Fruit fly (Drosophila melanogaster) whole organism, prepupa: Measurements from ENCODE around the gene Snx21.

ENCODE experiments used
- CG10631 ChIP-seq: fragments of 200-800 bp; sonication (Bioruptor generic); optimal IDR thresholded peaks from 2 replicates; lab custom pipeline; 2016; ENCODE audit warnings: missing biosample characterization, missing genetic modification characterization
- CG10669 ChIP-seq: fragments of 200-800 bp; sonication (Bioruptor generic); optimal IDR thresholded peaks from 3 replicates; lab custom pipeline; 2018; ENCODE audit warnings: missing biosample characterization, mild to moderate bottlenecking, missing genetic modification characterization, moderate library complexity
- CG11762 ChIP-seq: fragments of 200-800 bp; sonication (Bioruptor generic); optimal IDR thresholded peaks from 3 replicates; lab custom pipeline; 2016; ENCODE audit warnings: missing biosample characterization, missing genetic modification characterization; ENCODE audit not compliant: insufficient read depth
- CG15336 ChIP-seq: fragments of 200-800 bp; sonication (Bioruptor generic); IDR thresholded peaks from 2 replicates; pipeline ENCODE4 v1.3.6; 2022; ENCODE audit warnings: missing biosample characterization, missing genetic modification characterization
- CG16779 ChIP-seq: fragments of 200-800 bp; sonication (Bioruptor generic); optimal IDR thresholded peaks from 3 replicates; lab custom pipeline; 2017; ENCODE audit warnings: missing biosample characterization, mild to moderate bottlenecking, missing genetic modification characterization
- CG31627 ChIP-seq: fragments of 200-800 bp; sonication (Bioruptor generic); optimal IDR thresholded peaks from 3 replicates; lab custom pipeline; 2016; ENCODE audit warnings: missing biosample characterization, missing genetic modification characterization
- CG32006 ChIP-seq: fragments of 200-800 bp; sonication (Bioruptor generic); optimal IDR thresholded peaks from 3 replicates; lab custom pipeline; 2017; ENCODE audit warnings: missing biosample characterization, mild to moderate bottlenecking, missing genetic modification characterization
- CG34406 ChIP-seq: fragments of 200-800 bp; sonication (Bioruptor generic); optimal IDR thresholded peaks from 3 replicates; lab custom pipeline; 2016; ENCODE audit warnings: missing biosample characterization, missing genetic modification characterization
- CG4318 ChIP-seq: fragments of 200-800 bp; sonication (Bioruptor generic); optimal IDR thresholded peaks from 3 replicates; lab custom pipeline; 2017; ENCODE audit warnings: missing biosample characterization, mild to moderate bottlenecking, missing genetic modification characterization
- CG6163 ChIP-seq: fragments of 200-800 bp; sonication (Bioruptor generic); IDR thresholded peaks from 3 replicates; pipeline ENCODE4 v1.3.6; 2022; ENCODE audit warnings: missing biosample characterization, missing genetic modification characterization
- CG6276 ChIP-seq: fragments of 200-800 bp; sonication (Bioruptor generic); optimal IDR thresholded peaks from 2 replicates; lab custom pipeline; 2017; ENCODE audit warnings: missing biosample characterization, mild to moderate bottlenecking, missing genetic modification characterization
- CG6792 ChIP-seq: fragments of 200-800 bp; sonication (Bioruptor generic); optimal IDR thresholded peaks from 3 replicates; lab custom pipeline; 2016; ENCODE audit warnings: missing biosample characterization, missing genetic modification characterization
- CG8319 ChIP-seq: fragments of 200-800 bp; sonication (Bioruptor generic); optimal IDR thresholded peaks from 3 replicates; lab custom pipeline; 2016; ENCODE audit warnings: missing biosample characterization, missing genetic modification characterization
- CG8632 ChIP-seq: fragments of 200-800 bp; sonication (Bioruptor generic); optimal IDR thresholded peaks from 3 replicates; lab custom pipeline; 2016; ENCODE audit warnings: missing biosample characterization, missing genetic modification characterization
- Eip78C ChIP-seq: fragments of 200-800 bp; sonication (Bioruptor generic); peaks from one replicate; lab custom pipeline; 2016; ENCODE audit warnings: missing biosample characterization, missing genetic modification characterization
- Ets21C ChIP-seq: fragments of 200-800 bp; sonication (Bioruptor generic); optimal IDR thresholded peaks from 3 replicates; lab custom pipeline; 2016; ENCODE audit warnings: missing biosample characterization, missing genetic modification characterization
- Gug ChIP-seq: fragments of 200-800 bp; sonication (Bioruptor generic); IDR thresholded peaks from 2 replicates; pipeline ENCODE4 v1.3.6; 2022; ENCODE audit warnings: missing biosample characterization, missing genetic modification characterization
- Hr38 ChIP-seq: sonication (Bioruptor generic); optimal IDR thresholded peaks from 2 replicates; lab custom pipeline; 2016; ENCODE audit warnings: missing biosample characterization, missing genetic modification characterization
- Hr4 ChIP-seq: fragments of 200-800 bp; sonication (Bioruptor generic); optimal IDR thresholded peaks from 3 replicates; lab custom pipeline; 2016; ENCODE audit warnings: missing biosample characterization, missing genetic modification characterization
- Lpt ChIP-seq: fragments of 200-800 bp; sonication (Bioruptor generic); optimal IDR thresholded peaks from 3 replicates; lab custom pipeline; 2016; ENCODE audit warnings: missing biosample characterization, missing genetic modification characterization
- OdsH ChIP-seq: fragments of 200-800 bp; sonication (Bioruptor generic); optimal IDR thresholded peaks from 3 replicates; lab custom pipeline; 2016; ENCODE audit warnings: missing biosample characterization, missing genetic modification characterization
- achi ChIP-seq: fragments of 200-800 bp; sonication (Bioruptor generic); optimal IDR thresholded peaks from 3 replicates; lab custom pipeline; 2016; ENCODE audit warnings: missing biosample characterization, missing genetic modification characterization
- acj6 ChIP-seq: fragments of 200-800 bp; sonication (Bioruptor generic); optimal IDR thresholded peaks from 3 replicates; lab custom pipeline; 2016; ENCODE audit warnings: missing biosample characterization, missing genetic modification characterization
- cyc ChIP-seq: fragments of 200-800 bp; sonication (Bioruptor generic); optimal IDR thresholded peaks from 3 replicates; lab custom pipeline; 2016; ENCODE audit warnings: missing biosample characterization, missing genetic modification characterization
- dac ChIP-seq: fragments of 200-800 bp; sonication (Bioruptor generic); optimal IDR thresholded peaks from 2 replicates; lab custom pipeline; 2017; ENCODE audit warnings: missing biosample characterization, mild to moderate bottlenecking, missing genetic modification characterization
- dsx ChIP-seq: fragments of 200-800 bp; optimal IDR thresholded peaks from 3 replicates; lab custom pipeline; 2019; ENCODE audit warnings: missing biosample characterization, mild to moderate bottlenecking, missing genetic modification characterization, moderate library complexity; ENCODE audit not compliant: poor library complexity, severe bottlenecking
- eg ChIP-seq: fragments of 200-800 bp; sonication (Bioruptor generic); IDR thresholded peaks from 3 replicates; pipeline ENCODE4 v1.3.6; 2022; ENCODE audit warnings: missing biosample characterization, missing genetic modification characterization
- esn ChIP-seq: fragments of 200-800 bp; sonication (Bioruptor generic); optimal IDR thresholded peaks from 2 replicates; lab custom pipeline; 2016; ENCODE audit warnings: missing biosample characterization, mild to moderate bottlenecking, missing genetic modification characterization, moderate library complexity
- fd59A ChIP-seq: fragments of 200-800 bp; sonication (Bioruptor generic); optimal IDR thresholded peaks from 2 replicates; lab custom pipeline; 2017; ENCODE audit warnings: missing biosample characterization, mild to moderate bottlenecking, missing genetic modification characterization, missing genetic modification reagents
- fd85E ChIP-seq: fragments of 200-800 bp; sonication (Bioruptor generic); optimal IDR thresholded peaks from 3 replicates; lab custom pipeline; 2016; ENCODE audit warnings: missing biosample characterization, missing genetic modification characterization
- lz ChIP-seq: fragments of 200-800 bp; sonication (Bioruptor generic); optimal IDR thresholded peaks from 3 replicates; lab custom pipeline; 2016; ENCODE audit warnings: missing biosample characterization, missing genetic modification characterization
- spab ChIP-seq: fragments of 200-800 bp; sonication (Bioruptor generic); optimal IDR thresholded peaks from 2 replicates; lab custom pipeline; 2017; ENCODE audit warnings: missing biosample characterization, mild to moderate bottlenecking, missing genetic modification characterization, missing genetic modification reagents
- ss ChIP-seq, 2 experiments: fragments of 200-800 bp; sonication (Bioruptor generic); optimal IDR thresholded peaks; 2 replicates in 1 of 2; 3 replicates in 1 of 2; lab custom pipeline; 2017 to 2018; ENCODE audit warnings: mild to moderate bottlenecking in 2 of 2, missing biosample characterization in 2 of 2, missing genetic modification characterization in 2 of 2, moderate library complexity in 1 of 2
- svp ChIP-seq: fragments of 200-800 bp; sonication (Bioruptor generic); peaks from one replicate; lab custom pipeline; 2016; ENCODE audit warnings: missing biosample characterization, missing genetic modification characterization
- topi ChIP-seq: fragments of 200-800 bp; sonication (Bioruptor generic); optimal IDR thresholded peaks from 3 replicates; lab custom pipeline; 2016; ENCODE audit warnings: missing biosample characterization, missing genetic modification characterization

Gene Snx21

dm6 chr2L:2802527-2802926, 37.1 kb upstream of the Snx21 start (continued):
- TF ChIP-seq Gug (GFP tag; lab: Robert Waterston, UW) (no peak), CG6792 (no peak), CG8319 (GFP tag; lab: Kevin White, UChicago) (no peak), lz (GFP tag; lab: Kevin White, UChicago) (no peak), CG6276 (GFP tag; lab: Kevin White, UChicago) (peak; percentile 88), CG31627 (no peak), Hr4 (GFP tag; lab: Kevin White, UChicago) (peak; percentile 3), dac (GFP tag; lab: Kevin White, UChicago) (no peak), OdsH (GFP tag; lab: Kevin White, UChicago) (no peak), fd59A (GFP tag; lab: Kevin White, UChicago) (no peak), Ets21C (GFP tag; lab: Kevin White, UChicago) (no peak), ss (GFP tag; optimal IDR thresholded peaks at IDR 0.05; lab: Kevin White, UChicago) (peak; percentile 90 to 91), Lpt (GFP tag; lab: Kevin White, UChicago) (peak; percentile 10), CG32006 (GFP tag; lab: Kevin White, UChicago) (no peak), acj6 (GFP tag; lab: Kevin White, UChicago) (no peak), CG10631 (GFP tag; lab: Kevin White, UChicago) (no peak), dsx (GFP tag; lab: Kevin White, UChicago) (no peak)

- no peak for TF ChIP-seq CG6792
- TF ChIP-seq spab (GFP tag; lab: Kevin White, UChicago), result no peak
- TF ChIP-seq CG8632 (GFP tag; lab: Kevin White, UChicago), result no peak
- peak; percentile 91 for TF ChIP-seq svp (GFP tag; lab: Kevin White, UChicago)
- TF ChIP-seq, all 60 proteins: peak for 1
These were observed 35.7 kb upstream of the Snx21 start for dm6 chr2L:2800956-2801776.

- TF ChIP-seq Ets21C (GFP tag; lab: Kevin White, UChicago) (no peak), dsx (GFP tag; lab: Kevin White, UChicago) (peak; percentile 28), topi (GFP tag; lab: Kevin White, UChicago) (no peak), CG6163 (GFP tag; lab: Robert Waterston, UW) (peak; percentile 51; the same call in 1 of the 3 replicates), CG16779 (tag; lab: Kevin White, UChicago) (no peak), Hr38 (GFP tag; lab: Kevin White, UChicago) (no peak), svp (GFP tag; lab: Kevin White, UChicago) (peak; percentile 28), Eip78C (GFP tag; lab: Kevin White, UChicago) (peak; percentile 66), Hr4 (GFP tag; lab: Kevin White, UChicago) (peak; percentile 8), ss (GFP tag; optimal IDR thresholded peaks at IDR 0.05; lab: Kevin White, UChicago) (no peak), CG15336 (GFP tag; lab: Robert Waterston, UW) (peak; percentile 18; the same call in 1 of the 2 replicates), CG31627 (no peak), eg (0 out of 3 replicates have a peak, but pooled peaks have one; percentile 13), CG10669 (no peak), CG6276 (GFP tag; lab: Kevin White, UChicago) (no peak)
These were observed 34.5 kb upstream of the Snx21 start, which contains the start of gene Syt1 for dm6 chr2L:2799909-2800478. Gene Syt1, minus strand, starts transcription at chr2L:2799979.

dm6 chr2L:2797186-2797585, 31.7 kb upstream of the Snx21 start:
- no peak for TF ChIP-seq CG6276 (GFP tag; lab: Kevin White, UChicago)
- no peak for TF ChIP-seq Hr38 (GFP tag; lab: Kevin White, UChicago)
- TF ChIP-seq cyc (GFP tag; lab: Kevin White, UChicago), result no peak
- TF ChIP-seq CG34406, result no peak
- TF ChIP-seq CG4318 (GFP tag; lab: Kevin White, UChicago), result no peak
- TF ChIP-seq eg, result no peak
- no peak for TF ChIP-seq CG11762 (GFP tag; lab: Kevin White, UChicago)
- no peak for TF ChIP-seq achi (GFP tag; lab: Kevin White, UChicago)
- TF ChIP-seq CG6792, result no peak
- TF ChIP-seq CG32006 (GFP tag; lab: Kevin White, UChicago), result no peak
- no peak for TF ChIP-seq esn
- TF ChIP-seq fd85E (GFP tag; lab: Kevin White, UChicago), result no peak
